Worm (Caenorhabditis elegans): ENCODE data around the gene C17C3.3.

DNA sequence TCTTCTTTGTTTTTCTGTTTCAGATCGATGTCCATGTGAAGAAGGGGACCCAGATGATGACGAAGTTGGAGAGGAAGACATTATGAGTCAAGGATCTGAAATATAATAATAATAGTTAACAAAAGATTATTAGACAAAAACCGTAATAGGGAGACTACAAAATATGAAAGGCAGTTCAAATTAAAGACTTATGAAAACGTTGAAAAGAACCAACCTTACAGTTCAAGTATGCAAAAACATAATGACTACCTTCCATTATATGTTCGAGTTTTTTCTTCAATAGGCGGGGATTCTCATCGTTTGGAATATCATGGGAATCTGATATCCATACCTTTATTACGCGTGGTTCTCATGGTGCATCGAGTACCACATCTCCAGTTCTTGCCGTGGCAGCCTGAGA, 27.9 kb upstream of the C17C3.3 start, which contains the start of gene hlh-26:
- TF ChIP-seq hnd-1 (tag; optimal IDR thresholded peaks at IDR 0.05): no peak
- TF ChIP-seq ceh-13 (GFP tag; optimal IDR thresholded peaks at IDR 0.05): no peak
- no peak for TF ChIP-seq ama-1 (optimal IDR thresholded peaks at IDR 0.05)
- TF ChIP-seq aly-1 (tag; optimal IDR thresholded peaks at IDR 0.05): no peak
- no peak for TF ChIP-seq tbx-11 (GFP tag; IDR thresholded peaks at IDR 0.05)
- TF ChIP-seq tra-4 (tag; optimal IDR thresholded peaks at IDR 0.05): no peak
- TF ChIP-seq flt-1 (GFP tag; IDR thresholded peaks at IDR 0.05): no peak
- TF ChIP-seq pes-1 (GFP tag; IDR thresholded peaks at IDR 0.05): no peak
- TF ChIP-seq F13C5.2 (tag; optimal IDR thresholded peaks at IDR 0.05): no peak
- TF ChIP-seq tbx-37 (GFP tag; conservative IDR thresholded peaks at IDR 0.05): no peak

Measured in whole organism, early embryonic.